Worm (Caenorhabditis elegans) whole organism, L1 larva: Measurements from ENCODE around the gene atgp-1.

Source experiments
- C16A3.4 ChIP-seq: fragments of 150-350 bp; optimal IDR thresholded peaks from 2 replicates; lab custom pipeline; 2014; ENCODE audit warnings: missing biosample characterization, missing genetic modification characterization
- ama-1 ChIP-seq: fragments of 150-350 bp; optimal IDR thresholded peaks from 2 replicates; lab custom pipeline; 2014
- blmp-1 ChIP-seq: fragments of 150-350 bp; optimal IDR thresholded peaks from 2 replicates; lab custom pipeline; 2014; ENCODE audit warnings: missing biosample characterization, missing genetic modification characterization
- ceh-63 ChIP-seq: fragments of 200-800 bp; sonication (Bioruptor generic); optimal IDR thresholded peaks from 2 replicates; lab custom pipeline; 2018; ENCODE audit warnings: mild to moderate bottlenecking, missing genetic modification characterization, missing compliant biosample characterization
- ceh-8 ChIP-seq: fragments of 200-800 bp; sonication (Bioruptor generic); optimal IDR thresholded peaks from 2 replicates; lab custom pipeline; 2018; ENCODE audit warnings: mild to moderate bottlenecking, missing genetic modification characterization, moderate library complexity, missing compliant biosample characterization
- ceh-88 ChIP-seq: fragments of 200-800 bp; sonication (Bioruptor generic); IDR thresholded peaks from 2 replicates; pipeline ENCODE4 v1.3.6; 2022; ENCODE audit warnings: missing genetic modification characterization, missing compliant biosample characterization
- ceh-90 ChIP-seq: sonication (generic microtip); optimal IDR thresholded peaks from 2 replicates; lab custom pipeline; 2016; ENCODE audit warnings: missing genetic modification characterization, missing compliant biosample characterization
- dpl-1 ChIP-seq, 3 experiments: fragments of 150-350 bp in 2 of 3; sonication (generic microtip) in 1 of 3; optimal IDR thresholded peaks; 2 replicates each; lab custom pipeline; 2014 to 2017; ENCODE audit warnings: missing biosample characterization in 3 of 3, missing genetic modification characterization in 3 of 3, missing genetic modification reagents in 3 of 3
- dsc-1 ChIP-seq: sonication (generic microtip); optimal IDR thresholded peaks from 2 replicates; lab custom pipeline; 2016; ENCODE audit warnings: mild to moderate bottlenecking, missing genetic modification characterization, missing compliant biosample characterization
- efl-1 ChIP-seq, 4 experiments: fragments of 150-350 bp; optimal IDR thresholded peaks in 3 of 4; peaks in 1 of 4; 1 replicate in 1 of 4; 2 replicates in 3 of 4; lab custom pipeline; 2014; ENCODE audit warnings: missing biosample characterization in 2 of 4, missing genetic modification characterization in 2 of 4, missing genetic modification reagents in 2 of 4
- egl-13 ChIP-seq: sonication (generic microtip); optimal IDR thresholded peaks from 2 replicates; lab custom pipeline; 2016; ENCODE audit warnings: missing genotype, missing genetic modification reagents, missing genetic modification characterization, missing compliant biosample characterization
- egl-27 ChIP-seq, 2 experiments: fragments of 150-350 bp in 1 of 2; sonication (generic microtip); optimal IDR thresholded peaks; 3 replicates each; lab custom pipeline; 2017 to 2018; ENCODE audit warnings: missing biosample characterization in 2 of 2, missing genetic modification characterization in 2 of 2, missing genetic modification reagents in 2 of 2
- elt-2 ChIP-seq: sonication (generic microtip); optimal IDR thresholded peaks from 2 replicates; lab custom pipeline; 2016; ENCODE audit warnings: missing genetic modification characterization, mild to moderate bottlenecking, inconsistent platforms, missing compliant biosample characterization, missing genetic modification reagents
- elt-3 ChIP-seq, 6 experiments: fragments of 150-350 bp in 1 of 6; sonication (generic microtip); optimal IDR thresholded peaks; 2 replicates each; lab custom pipeline; 2017 to 2018; ENCODE audit warnings: missing biosample characterization in 6 of 6, missing genetic modification characterization in 6 of 6, inconsistent platforms in 1 of 6
- fkh-8 ChIP-seq: sonication (generic microtip); optimal IDR thresholded peaks from 2 replicates; lab custom pipeline; 2016; ENCODE audit warnings: mild to moderate bottlenecking, missing genetic modification characterization, missing compliant biosample characterization
- grh-1 ChIP-seq: fragments of 200-800 bp; sonication (Bioruptor generic); IDR thresholded peaks from 2 replicates; pipeline ENCODE4 v1.3.6; 2022; ENCODE audit warnings: missing genetic modification reagents, missing genetic modification characterization, missing compliant biosample characterization
- hlh-4 ChIP-seq: sonication (generic microtip); optimal IDR thresholded peaks from 2 replicates; lab custom pipeline; 2016; ENCODE audit warnings: mild to moderate bottlenecking, missing genetic modification characterization, missing compliant biosample characterization
- hpl-2 ChIP-seq: fragments of 150-350 bp; optimal IDR thresholded peaks from 2 replicates; lab custom pipeline; 2014; ENCODE audit warnings: missing biosample characterization, missing genetic modification reagents, missing genetic modification characterization
- isw-1 ChIP-seq: fragments of 200-800 bp; sonication (Bioruptor generic); IDR thresholded peaks from 2 replicates; pipeline ENCODE4 v1.3.6; 2022; ENCODE audit warnings: missing genetic modification characterization, missing compliant biosample characterization
- jun-1 ChIP-seq: fragments of 150-350 bp; optimal IDR thresholded peaks from 2 replicates; lab custom pipeline; 2014; ENCODE audit warnings: missing biosample characterization, missing genetic modification reagents, missing genetic modification characterization
- lin-13 ChIP-seq: fragments of 150-350 bp; optimal IDR thresholded peaks from 2 replicates; lab custom pipeline; 2014; ENCODE audit warnings: missing biosample characterization, missing genetic modification reagents, missing genetic modification characterization
- lin-14 ChIP-seq: fragments of 200-800 bp; sonication (Bioruptor generic); optimal IDR thresholded peaks from 2 replicates; lab custom pipeline; 2018; ENCODE audit warnings: mild to moderate bottlenecking, missing genetic modification characterization, moderate library complexity, missing compliant biosample characterization
- lin-15B ChIP-seq: fragments of 150-350 bp; sonication (generic microtip); optimal IDR thresholded peaks from 3 replicates; lab custom pipeline; 2014; ENCODE audit warnings: missing biosample characterization, missing genetic modification characterization
- lir-3 ChIP-seq: sonication (generic microtip); optimal IDR thresholded peaks from 2 replicates; lab custom pipeline; 2016; ENCODE audit warnings: mild to moderate bottlenecking, missing genetic modification characterization, moderate library complexity, missing compliant biosample characterization; ENCODE audit not compliant: poor library complexity
- mab-9 ChIP-seq: fragments of 200-800 bp; sonication (Bioruptor generic); IDR thresholded peaks from 2 replicates; pipeline ENCODE4 v1.3.6; 2022; ENCODE audit warnings: missing genetic modification reagents, missing genetic modification characterization, missing compliant biosample characterization
- mep-1 ChIP-seq: fragments of 150-350 bp; optimal IDR thresholded peaks from 2 replicates; lab custom pipeline; 2014; ENCODE audit warnings: missing biosample characterization, missing genetic modification characterization
- nhr-11 ChIP-seq: fragments of 150-350 bp; optimal IDR thresholded peaks from 2 replicates; lab custom pipeline; 2014; ENCODE audit warnings: missing biosample characterization, missing genetic modification characterization
- nhr-19 ChIP-seq: fragments of 200-800 bp; sonication (Bioruptor generic); conservative IDR thresholded peaks from 2 replicates; pipeline ENCODE4 v1.3.6; 2022; ENCODE audit warnings: missing genetic modification characterization, missing compliant biosample characterization
- nhr-20 ChIP-seq: sonication (generic microtip); optimal IDR thresholded peaks from 2 replicates; lab custom pipeline; 2016; ENCODE audit warnings: mild to moderate bottlenecking, missing genetic modification characterization, missing compliant biosample characterization
- nhr-28 ChIP-seq: fragments of 150-350 bp; optimal IDR thresholded peaks from 2 replicates; lab custom pipeline; 2014; ENCODE audit warnings: missing biosample characterization, missing genetic modification characterization
- nhr-71 ChIP-seq: sonication (generic microtip); optimal IDR thresholded peaks from 2 replicates; lab custom pipeline; 2016; ENCODE audit warnings: mild to moderate bottlenecking, missing genetic modification characterization, moderate library complexity, missing compliant biosample characterization
- nhr-76 ChIP-seq: sonication (generic microtip); optimal IDR thresholded peaks from 2 replicates; lab custom pipeline; 2017; ENCODE audit warnings: missing biosample characterization, missing genetic modification characterization
- nhr-77 ChIP-seq: fragments of 150-350 bp; optimal IDR thresholded peaks from 2 replicates; lab custom pipeline; 2014; ENCODE audit warnings: missing biosample characterization, missing genetic modification characterization
- nhr-85 ChIP-seq: sonication (generic microtip); peaks from one replicate; lab custom pipeline; 2016; ENCODE audit warnings: missing genetic modification characterization, inconsistent platforms, missing compliant biosample characterization
- nhr-90 ChIP-seq: sonication (generic microtip); optimal IDR thresholded peaks from 2 replicates; lab custom pipeline; 2016; ENCODE audit warnings: mild to moderate bottlenecking, missing genetic modification characterization, missing compliant biosample characterization; ENCODE audit not compliant: poor library complexity
- pag-3 ChIP-seq: sonication (generic microtip); optimal IDR thresholded peaks from 2 replicates; lab custom pipeline; 2017; ENCODE audit warnings: missing genetic modification characterization, mild to moderate bottlenecking, missing compliant biosample characterization, antibody characterized with exemption, borderline replicate concordance; ENCODE audit not compliant: insufficient read depth
- rnt-1 ChIP-seq: sonication (generic microtip); optimal IDR thresholded peaks from 2 replicates; lab custom pipeline; 2016; ENCODE audit warnings: mild to moderate bottlenecking, missing genetic modification characterization, moderate library complexity, missing compliant biosample characterization
- skn-1 ChIP-seq: fragments of 150-350 bp; optimal IDR thresholded peaks from 2 replicates; lab custom pipeline; 2014; ENCODE audit warnings: missing biosample characterization, missing genetic modification characterization
- sptf-1 ChIP-seq: fragments of 150-350 bp; optimal IDR thresholded peaks from 2 replicates; lab custom pipeline; 2014; ENCODE audit warnings: missing biosample characterization, missing genetic modification characterization
- sup-37 ChIP-seq: fragments of 200-800 bp; sonication (Bioruptor generic); optimal IDR thresholded peaks from 2 replicates; lab custom pipeline; 2018; ENCODE audit warnings: mild to moderate bottlenecking, missing genetic modification characterization, missing compliant biosample characterization
- swsn-7 ChIP-seq: sonication (generic microtip); optimal IDR thresholded peaks from 2 replicates; lab custom pipeline; 2016; ENCODE audit warnings: missing genetic modification characterization, missing compliant biosample characterization
- tbx-2 ChIP-seq: sonication (generic microtip); optimal IDR thresholded peaks from 2 replicates; lab custom pipeline; 2016; ENCODE audit warnings: missing genetic modification characterization, missing compliant biosample characterization
- unc-130 ChIP-seq: fragments of 150-350 bp; optimal IDR thresholded peaks from 2 replicates; lab custom pipeline; 2017; ENCODE audit warnings: missing biosample characterization, missing genetic modification characterization, inconsistent platforms
- unc-62 ChIP-seq: fragments of 150-350 bp; optimal IDR thresholded peaks from 2 replicates; lab custom pipeline; 2014; ENCODE audit warnings: missing biosample characterization, missing genetic modification reagents, missing genetic modification characterization
- vab-15 ChIP-seq: sonication (generic microtip); optimal IDR thresholded peaks from 2 replicates; lab custom pipeline; 2017; ENCODE audit warnings: missing genotype, mild to moderate bottlenecking, missing genetic modification characterization, missing compliant biosample characterization
- zag-1 ChIP-seq: fragments of 150-350 bp; optimal IDR thresholded peaks from 2 replicates; lab custom pipeline; 2014; ENCODE audit warnings: missing biosample characterization, missing genetic modification characterization
- ztf-11 ChIP-seq, 2 experiments: sonication (generic microtip); optimal IDR thresholded peaks; 2 replicates each; lab custom pipeline; 2016 to 2017; ENCODE audit warnings: missing genetic modification characterization in 2 of 2, missing biosample characterization in 1 of 2, missing compliant biosample characterization in 1 of 2

The atgp-1 gene

DNA sequence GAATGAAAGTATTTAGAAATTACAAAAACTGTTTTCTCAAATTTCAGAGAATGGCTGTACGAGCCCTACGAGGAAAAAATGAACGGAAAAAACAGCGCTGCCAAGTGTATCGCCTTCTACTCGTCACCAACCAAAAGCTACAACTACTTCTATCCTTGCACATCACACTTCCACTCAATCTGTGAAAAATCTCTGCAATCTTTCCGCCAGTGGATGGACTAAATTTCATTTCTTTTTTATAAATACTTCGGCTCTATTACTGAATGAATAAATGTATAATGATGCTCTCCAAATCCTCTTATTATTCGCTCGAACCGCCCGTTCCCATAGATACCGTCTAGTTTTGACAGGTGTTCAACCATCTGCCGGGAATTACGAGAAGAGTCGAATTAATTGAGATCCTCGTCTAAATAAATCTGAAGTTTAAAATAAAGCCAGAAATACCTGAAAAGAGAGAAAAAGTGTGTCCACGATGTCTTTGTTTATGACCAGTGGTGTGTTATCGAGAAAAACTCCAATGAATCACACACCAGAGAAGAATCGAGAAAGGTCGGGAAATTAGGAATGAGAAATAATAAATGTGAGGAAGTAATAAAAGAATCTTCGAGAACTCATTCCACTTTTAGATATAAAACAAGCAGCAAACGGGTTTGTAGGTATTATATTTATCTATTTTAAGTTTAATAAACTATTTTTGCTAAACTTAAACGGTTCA is 8.5 kb downstream of the atgp-1 start:
- TF ChIP-seq egl-13 (tag; lab: Kevin White, UChicago) (no peak), dsc-1 (peak; percentile 10), lin-14 (GFP tag; lab: Kevin White, UChicago) (no peak), nhr-19 (GFP tag; lab: Robert Waterston, UW) (peak; percentile 56; the same call in 1 of the 2 replicates), nhr-85 (tag; lab: Kevin White, UChicago) (peak; percentile 66), hpl-2 (no peak), efl-1 (optimal IDR thresholded peaks at IDR 0.05; lab: Kevin White, UChicago) (no peak), efl-1 (GFP tag; optimal IDR thresholded peaks at IDR 0.05 in 1 of 2; lab: Kevin White, UChicago) (peak in 1 of 2 experiments; percentile 92), nhr-71 (tag; lab: Kevin White, UChicago) (peak; percentile 58), nhr-77 (tag; lab: Kevin White, UChicago) (no peak), blmp-1 (peak; percentile 10), dpl-1 (GFP tag; optimal IDR thresholded peaks at IDR 0.05; lab: Kevin White, UChicago) (peak in 1 of 3 experiments; percentile 13), mep-1 (tag; lab: Kevin White, UChicago) (peak; percentile 52)

DNA sequence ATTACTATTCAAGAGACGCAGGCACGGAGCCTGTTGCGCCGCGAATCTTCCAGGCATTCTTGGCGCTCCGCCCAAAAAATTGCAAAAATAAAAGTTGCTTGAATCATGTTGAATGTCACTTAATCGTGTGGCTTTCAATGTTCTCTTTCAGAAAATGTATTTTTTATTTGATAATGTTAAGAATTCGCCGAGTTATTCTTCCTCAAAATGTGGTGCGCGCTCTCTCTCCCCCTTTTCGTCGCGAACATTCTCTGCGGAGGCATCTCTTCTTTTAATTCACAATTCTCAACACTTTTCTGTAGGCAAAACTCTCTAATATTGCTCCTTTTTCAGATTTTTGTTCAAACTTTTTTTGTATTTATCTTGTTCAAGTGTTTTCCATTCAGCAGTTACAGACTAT is 9.2 kb downstream of the atgp-1 start:
- TF ChIP-seq egl-13 (tag; lab: Kevin White, UChicago) (peak; percentile 99), nhr-76 (tag; lab: Kevin White, UChicago) (peak; percentile 64), isw-1 (GFP tag; lab: Robert Waterston, UW) (peak; percentile 99), C16A3.4 (tag; lab: Kevin White, UChicago) (peak; percentile 96), lir-3 (tag; lab: Kevin White, UChicago) (peak; percentile 80), zag-1 (peak; percentile 91), egl-27 (tag; optimal IDR thresholded peaks at IDR 0.05; lab: Kevin White, UChicago) (peak; percentile 71 to 88), sptf-1 (tag; lab: Kevin White, UChicago) (no peak), unc-130 (tag; lab: Kevin White, UChicago) (peak; percentile 91), mep-1 (tag; lab: Kevin White, UChicago) (peak; percentile 95), ceh-8 (GFP tag; lab: Kevin White, UChicago) (peak; percentile 96), nhr-85 (tag; lab: Kevin White, UChicago) (peak; percentile 99), hlh-4 (peak; percentile 72), elt-2 (tag; lab: Kevin White, UChicago) (peak; percentile 76), unc-62 (GFP tag; lab: Kevin White, UChicago) (peak; percentile 37), pag-3 (tag; lab: Kevin White, UChicago) (no peak), ztf-11 (tag; optimal IDR thresholded peaks at IDR 0.05; lab: Kevin White, UChicago) (peak; percentile 59 to 96), ceh-90 (peak; percentile 69), efl-1 (optimal IDR thresholded peaks at IDR 0.05; lab: Kevin White, UChicago) (peak; percentile 86 to 89), efl-1 (GFP tag; optimal IDR thresholded peaks at IDR 0.05 in 1 of 2; lab: Kevin White, UChicago) (peak; percentile 72 to 98), tbx-2 (tag; lab: Kevin White, UChicago) (peak; percentile 98), sup-37 (GFP tag; lab: Kevin White, UChicago) (peak; percentile 97), lin-15B (tag; lab: Kevin White, UChicago) (peak; percentile 71), nhr-28 (tag; lab: Kevin White, UChicago) (peak; percentile 56), elt-3 (tag; optimal IDR thresholded peaks at IDR 0.05; lab: Kevin White, UChicago) (peak; percentile 31 to 96 (median 66)), fkh-8 (tag; lab: Kevin White, UChicago) (peak; percentile 100), nhr-19 (GFP tag; lab: Robert Waterston, UW) (peak; percentile 96), ceh-88 (GFP tag; lab: Robert Waterston, UW) (peak; percentile 98), dsc-1 (peak; percentile 99), nhr-20 (peak; percentile 99), nhr-71 (tag; lab: Kevin White, UChicago) (peak; percentile 100), ceh-63 (GFP tag; lab: Kevin White, UChicago) (peak; percentile 82), nhr-11 (peak; percentile 96), rnt-1 (tag; lab: Kevin White, UChicago) (peak; percentile 82), ama-1 (lab: Kevin White, UChicago) (peak; percentile 61), jun-1 (peak; percentile 96), skn-1 (tag; lab: Kevin White, UChicago) (peak; percentile 87), mab-9 (GFP tag; lab: Robert Waterston, UW) (peak; percentile 94), vab-15 (peak; percentile 94), swsn-7 (peak; percentile 99), lin-13 (GFP tag; lab: Kevin White, UChicago) (peak; percentile 92), nhr-90 (tag; lab: Kevin White, UChicago) (peak; percentile 98), grh-1 (GFP tag; lab: Robert Waterston, UW) (peak; percentile 95)
